Worm (Caenorhabditis elegans) whole organism, young adult: ENCODE measurements around the gene mlc-2.
"Not testable (repeated sequence)": the region's sequence is repeated elsewhere in the genome, so short reads cannot be mapped to it uniquely, and the experiment has no call there.

Source experiments
- F55B11.4 ChIP-seq: sonication (generic microtip); optimal IDR thresholded peaks from 2 replicates; lab custom pipeline; 2016; ENCODE audit warnings: missing compliant biosample characterization, missing genetic modification characterization, borderline replicate concordance; ENCODE audit not compliant: insufficient read depth
- dpff-1 ChIP-seq: sonication (generic microtip); optimal IDR thresholded peaks from 2 replicates; lab custom pipeline; 2017; ENCODE audit warnings: mild to moderate bottlenecking, missing genetic modification characterization, missing compliant biosample characterization
- madf-3 ChIP-seq: fragments of 200-800 bp; sonication (Bioruptor generic); IDR thresholded peaks from 2 replicates; pipeline ENCODE4 v1.3.6; 2022; ENCODE audit warnings: missing genetic modification reagents, missing genetic modification characterization, missing compliant biosample characterization
- nfya-2 ChIP-seq: fragments of 200-800 bp; sonication (Bioruptor generic); IDR thresholded peaks from 2 replicates; pipeline ENCODE4 v1.3.6; 2022; ENCODE audit warnings: missing genetic modification reagents, missing genetic modification characterization, missing compliant biosample characterization
- sea-2 ChIP-seq: fragments of 200-800 bp; sonication (Bioruptor generic); IDR thresholded peaks from 2 replicates; pipeline ENCODE4 v1.3.6; 2022; ENCODE audit warnings: missing genetic modification characterization, missing compliant biosample characterization
- snpc-3.4 ChIP-seq: sonication (generic microtip); optimal IDR thresholded peaks from 2 replicates; lab custom pipeline; 2017; ENCODE audit warnings: missing genetic modification characterization, mild to moderate bottlenecking, missing compliant biosample characterization, antibody characterized with exemption, moderate library complexity, missing genotype, missing genetic modification reagents
- unc-62 ChIP-seq: fragments of 150-350 bp; optimal IDR thresholded peaks from 2 replicates; lab custom pipeline; 2014; ENCODE audit warnings: missing biosample characterization, missing genetic modification reagents, missing genetic modification characterization
- zim-3 ChIP-seq: sonication (generic microtip); optimal IDR thresholded peaks from 2 replicates; lab custom pipeline; 2017; ENCODE audit warnings: mild to moderate bottlenecking, missing genetic modification characterization, moderate library complexity, missing compliant biosample characterization

ce11 chrX:17445239-17445638 is 11.1 kb downstream of the mlc-2 start:
- not testable (repeated sequence) for TF ChIP-seq unc-62 (GFP tag; lab: Kevin White, UChicago); zim-3 (tag; lab: Kevin White, UChicago); dpff-1; F55B11.4; sea-2 (GFP tag; lab: Robert Waterston, UW); snpc-3.4 (tag; lab: Kevin White, UChicago); madf-3 (GFP tag; lab: Robert Waterston, UW)
- 0 out of 2 replicates have a peak, but pooled peaks have one; percentile 32 for TF ChIP-seq nfya-2
